Worm (Caenorhabditis elegans): ENCODE measurements around the gene T23G4.2.

The T23G4.2 gene

ce11 chrIV:13679495-13679894 is 9.9 kb downstream of the T23G4.2 start:
- TF ChIP-seq unc-55 (GFP tag; optimal IDR thresholded peaks at IDR 0.05) (no peak), nhr-237 (tag; optimal IDR thresholded peaks at IDR 0.05) (no peak), unc-39 (tag; optimal IDR thresholded peaks at IDR 0.05) (no peak), egl-27 (tag; optimal IDR thresholded peaks at IDR 0.05) (no peak), ztf-4 (tag; optimal IDR thresholded peaks at IDR 0.05) (no peak)

- TF ChIP-seq unc-39 (tag; optimal IDR thresholded peaks at IDR 0.05): no peak
- no peak for TF ChIP-seq crh-2 (tag; optimal IDR thresholded peaks at IDR 0.05)
- no peak for TF ChIP-seq unc-55 (GFP tag; optimal IDR thresholded peaks at IDR 0.05)
- no peak for TF ChIP-seq nhr-10 (tag; optimal IDR thresholded peaks at IDR 0.05)
- no peak for TF ChIP-seq dmd-4 (tag; optimal IDR thresholded peaks at IDR 0.05)
- no peak for TF ChIP-seq mbf-1 (tag; optimal IDR thresholded peaks at IDR 0.05)
- no peak for TF ChIP-seq sma-9 (GFP tag; optimal IDR thresholded peaks at IDR 0.05)
- no peak for TF ChIP-seq sma-9 (tag; optimal IDR thresholded peaks at IDR 0.05)
Measured at ce11 chrIV:13678649-13679048, 10.7 kb downstream of the T23G4.2 start, which contains the start of gene srlf-26. Gene srlf-26, plus strand, starts transcription at chrIV:13678949.

- TF ChIP-seq zag-1 (tag; optimal IDR thresholded peaks at IDR 0.05): no peak
- TF ChIP-seq ama-1 (optimal IDR thresholded peaks at IDR 0.05): no peak
- no peak for TF ChIP-seq fos-1 (tag; optimal IDR thresholded peaks at IDR 0.05)
- TF ChIP-seq nhr-237 (tag; optimal IDR thresholded peaks at IDR 0.05): no peak
- TF ChIP-seq nhr-12 (tag; optimal IDR thresholded peaks at IDR 0.05): no peak
- TF ChIP-seq ZK546.5 (tag; optimal IDR thresholded peaks at IDR 0.05): no peak
- TF ChIP-seq sma-3 (GFP tag; optimal IDR thresholded peaks at IDR 0.05): no peak
- TF ChIP-seq aly-2 (tag; optimal IDR thresholded peaks at IDR 0.05): no peak
- no peak for TF ChIP-seq lin-39 (tag; optimal IDR thresholded peaks at IDR 0.05)
- no peak for TF ChIP-seq ceh-82 (tag; optimal IDR thresholded peaks at IDR 0.05)
- TF ChIP-seq peb-1 (tag; optimal IDR thresholded peaks at IDR 0.05): no peak
- no peak for TF ChIP-seq nhr-25 (tag; optimal IDR thresholded peaks at IDR 0.05)
- no peak for TF ChIP-seq nhr-6 (tag; optimal IDR thresholded peaks at IDR 0.05)
- no peak for TF ChIP-seq snpc-4 (tag; optimal IDR thresholded peaks at IDR 0.05)
- TF ChIP-seq alr-1 (tag; optimal IDR thresholded peaks at IDR 0.05): no peak
- no peak for TF ChIP-seq elt-1 (tag; optimal IDR thresholded peaks at IDR 0.05)
- no peak for TF ChIP-seq nhr-77 (tag; optimal IDR thresholded peaks at IDR 0.05)
Measured at ce11 chrIV:13673504-13673903, 15.9 kb downstream of the T23G4.2 start, which contains the start of gene oac-48. Gene oac-48, plus strand, starts transcription at chrIV:13673804.

- TF ChIP-seq sem-4 (tag; optimal IDR thresholded peaks at IDR 0.05) (no peak), snpc-4 (tag; optimal IDR thresholded peaks at IDR 0.05) (no peak), mab-5 (tag; optimal IDR thresholded peaks at IDR 0.05) (no peak), R02D3.7 (tag; optimal IDR thresholded peaks at IDR 0.05) (no peak), nhr-10 (tag; optimal IDR thresholded peaks at IDR 0.05) (no peak), gmeb-1 (tag; optimal IDR thresholded peaks at IDR 0.05) (no peak), nhr-129 (tag; optimal IDR thresholded peaks at IDR 0.05) (no peak), ama-1 (optimal IDR thresholded peaks at IDR 0.05) (no peak), nhr-23 (tag; optimal IDR thresholded peaks at IDR 0.05) (no peak), nhr-21 (tag; optimal IDR thresholded peaks at IDR 0.05) (no peak), lsy-2 (tag; optimal IDR thresholded peaks at IDR 0.05) (no peak), nhr-237 (tag; optimal IDR thresholded peaks at IDR 0.05) (no peak)
Measured at ce11 chrIV:13666849-13667430, 22.4 kb downstream of the T23G4.2 start, which contains the start of gene fbxa-215. Gene fbxa-215, minus strand, starts transcription at chrIV:13666909.

ce11 chrIV:13665073-13665472 is 24.3 kb downstream of the T23G4.2 start:
- TF ChIP-seq nhr-6 (tag; optimal IDR thresholded peaks at IDR 0.05): no peak
- TF ChIP-seq elt-3 (tag; optimal IDR thresholded peaks at IDR 0.05): no peak
- no peak for TF ChIP-seq sma-9 (GFP tag; optimal IDR thresholded peaks at IDR 0.05)
- no peak for TF ChIP-seq sma-9 (tag; optimal IDR thresholded peaks at IDR 0.05)
- no peak for TF ChIP-seq unc-62 (GFP tag; optimal IDR thresholded peaks at IDR 0.05)
- no peak for TF ChIP-seq nhr-12 (tag; optimal IDR thresholded peaks at IDR 0.05)
- TF ChIP-seq unc-55 (GFP tag; optimal IDR thresholded peaks at IDR 0.05): no peak
- TF ChIP-seq mdl-1 (tag; optimal IDR thresholded peaks at IDR 0.05): no peak
- no peak for TF ChIP-seq aly-2 (tag; optimal IDR thresholded peaks at IDR 0.05)
- TF ChIP-seq nhr-25 (tag; optimal IDR thresholded peaks at IDR 0.05): no peak
